Worm (Caenorhabditis elegans): ENCODE measurements around the gene sre-47.
A peak's percentile ranks its signal among the peaks of the same experiment; 100 is the strongest.
"Not testable (repeated sequence)": the region's sequence is repeated elsewhere in the genome, so short reads cannot be mapped to it uniquely, and the experiment has no call there.

The sre-47 gene

DNA sequence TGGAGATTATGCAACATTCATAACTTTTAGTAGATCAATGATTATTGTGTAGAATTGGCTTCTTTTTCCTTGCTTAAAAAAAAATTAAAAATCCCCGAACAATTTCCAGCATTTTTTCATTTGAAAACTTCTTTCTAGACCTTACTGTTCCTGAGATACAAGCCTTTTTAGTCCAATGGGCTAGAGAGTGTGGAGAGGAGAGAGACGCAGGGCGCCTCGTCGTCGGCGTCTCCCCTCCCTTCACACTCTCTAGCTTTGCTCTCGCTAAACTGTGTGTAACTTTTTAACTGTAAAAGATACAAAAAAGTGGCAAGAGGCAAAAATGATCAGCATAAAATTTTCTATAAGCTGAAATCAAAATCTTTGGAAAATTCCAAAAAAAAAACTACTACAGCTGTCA is 20.7 kb upstream of the sre-47 start:
- TF ChIP-seq odd-2 (tag; optimal IDR thresholded peaks at IDR 0.05) (no peak), fax-1 (tag; optimal IDR thresholded peaks at IDR 0.05) (no peak), dve-1 (tag; optimal IDR thresholded peaks at IDR 0.05) (no peak), ama-1 (optimal IDR thresholded peaks at IDR 0.05) (no peak)

DNA sequence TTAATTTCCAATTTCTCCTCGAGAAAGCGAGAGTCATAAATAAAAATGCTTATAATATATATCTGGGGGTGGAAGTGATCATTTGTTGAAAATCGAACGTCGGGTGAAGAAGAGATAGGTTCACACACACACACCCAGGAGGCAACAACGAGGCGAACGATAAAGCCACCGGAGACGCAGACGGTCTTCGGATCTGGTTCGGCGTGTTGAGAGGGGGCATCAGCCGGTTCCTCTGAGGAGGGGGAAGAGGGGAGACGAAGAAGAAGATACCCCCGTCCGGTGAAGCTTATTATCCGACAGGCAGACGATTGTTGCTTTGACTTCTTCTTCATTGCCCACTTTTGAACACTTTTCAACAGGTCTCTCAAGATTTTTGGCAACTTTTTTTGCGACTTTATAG is 20.3 kb upstream of the sre-47 start:
- TF ChIP-seq che-1 (tag; optimal IDR thresholded peaks at IDR 0.05) = no peak
- TF ChIP-seq ceh-31 (tag; optimal IDR thresholded peaks at IDR 0.05) = peak; percentile 21

DNA sequence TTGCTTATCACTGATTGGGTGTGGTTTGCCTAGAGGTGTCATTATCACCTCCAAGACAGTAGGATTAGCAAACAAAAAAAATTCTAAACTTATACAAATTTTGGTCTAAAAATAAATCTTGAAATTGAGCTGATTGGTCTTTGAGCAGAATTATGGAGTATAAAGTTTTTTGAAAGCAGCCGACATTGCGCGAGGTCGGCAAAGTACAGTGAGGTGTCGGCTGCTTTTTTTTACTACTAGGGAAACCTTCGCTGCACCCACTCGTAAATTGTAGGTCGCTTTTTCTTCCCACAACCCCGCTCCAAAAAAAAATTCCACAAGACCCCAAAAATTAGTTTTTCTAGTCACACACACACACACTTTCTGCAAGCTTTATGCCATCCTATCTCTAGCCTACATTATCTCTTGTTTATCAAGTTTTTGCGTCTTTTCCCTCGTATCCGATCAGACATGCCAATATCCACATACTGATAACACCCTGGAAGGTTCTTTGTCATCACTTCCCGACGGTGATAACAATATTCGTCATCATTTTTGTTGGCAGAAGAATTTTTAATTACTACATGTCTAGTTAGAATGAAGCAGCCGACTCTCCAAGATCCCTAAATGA is 19.5 kb upstream of the sre-47 start:
- no peak for TF ChIP-seq pha-2 (tag; optimal IDR thresholded peaks at IDR 0.05)
- no peak for TF ChIP-seq Y22D7AL.16 (tag; optimal IDR thresholded peaks at IDR 0.05)
- no peak for TF ChIP-seq pag-3 (tag; optimal IDR thresholded peaks at IDR 0.05; ENCODE audit: borderline replicate concordance)
- TF ChIP-seq lim-6 (tag; optimal IDR thresholded peaks at IDR 0.05) = no peak
- no peak for TF ChIP-seq sox-2 (GFP tag; IDR thresholded peaks at IDR 0.05)
- TF ChIP-seq nfya-1 (tag; optimal IDR thresholded peaks at IDR 0.05) = no peak
- TF ChIP-seq ceh-34 (tag; optimal IDR thresholded peaks at IDR 0.05) = no peak
- no peak for TF ChIP-seq fkh-6 (tag; optimal IDR thresholded peaks at IDR 0.05)
- TF ChIP-seq fax-1 (tag; optimal IDR thresholded peaks at IDR 0.05) = no peak
- TF ChIP-seq pat-9 (tag; optimal IDR thresholded peaks at IDR 0.05) = no peak
- TF ChIP-seq zip-5 (tag; optimal IDR thresholded peaks at IDR 0.05) = no peak
- TF ChIP-seq pax-1 (tag; optimal IDR thresholded peaks at IDR 0.05) = no peak
- TF ChIP-seq ceh-30 (tag; optimal IDR thresholded peaks at IDR 0.05) = no peak
- no peak for TF ChIP-seq ahr-1 (tag; optimal IDR thresholded peaks at IDR 0.05)
- no peak for TF ChIP-seq lin-11 (tag; optimal IDR thresholded peaks at IDR 0.05)
- TF ChIP-seq ttx-3 (tag; optimal IDR thresholded peaks at IDR 0.05) = no peak

DNA sequence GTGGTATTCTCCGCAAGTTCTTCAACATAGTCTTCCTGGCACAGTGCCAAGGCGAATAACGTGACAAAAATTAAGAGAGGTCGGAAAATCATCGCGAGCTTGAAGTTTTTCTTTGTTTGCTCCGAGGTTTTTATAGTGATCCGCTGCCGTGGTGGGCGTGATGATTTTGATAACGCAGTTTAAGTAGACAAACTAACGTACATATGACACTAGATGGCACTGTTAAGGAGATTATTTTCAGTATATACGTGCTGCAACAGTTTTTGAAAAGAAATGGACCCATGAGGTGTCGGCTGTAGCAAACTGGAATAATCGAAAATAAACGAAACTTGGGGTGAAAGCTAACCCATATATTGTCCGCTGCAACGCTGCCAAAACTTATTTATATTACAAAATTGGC is 17.7 kb upstream of the sre-47 start, which contains the start of gene F01D5.5:
Gene F01D5.5 (minus strand): TSS at position 101 of the 400 bp plus-strand sequence.
- TF ChIP-seq dve-1 (tag; optimal IDR thresholded peaks at IDR 0.05) (no peak), pat-9 (tag; optimal IDR thresholded peaks at IDR 0.05) (no peak), pha-2 (tag; optimal IDR thresholded peaks at IDR 0.05) (no peak), sdc-2 (tag; optimal IDR thresholded peaks at IDR 0.05) (no peak), ceh-48 (tag; optimal IDR thresholded peaks at IDR 0.05) (no peak), nfya-1 (tag; optimal IDR thresholded peaks at IDR 0.05) (no peak), hlh-6 (tag; optimal IDR thresholded peaks at IDR 0.05) (no peak)

DNA sequence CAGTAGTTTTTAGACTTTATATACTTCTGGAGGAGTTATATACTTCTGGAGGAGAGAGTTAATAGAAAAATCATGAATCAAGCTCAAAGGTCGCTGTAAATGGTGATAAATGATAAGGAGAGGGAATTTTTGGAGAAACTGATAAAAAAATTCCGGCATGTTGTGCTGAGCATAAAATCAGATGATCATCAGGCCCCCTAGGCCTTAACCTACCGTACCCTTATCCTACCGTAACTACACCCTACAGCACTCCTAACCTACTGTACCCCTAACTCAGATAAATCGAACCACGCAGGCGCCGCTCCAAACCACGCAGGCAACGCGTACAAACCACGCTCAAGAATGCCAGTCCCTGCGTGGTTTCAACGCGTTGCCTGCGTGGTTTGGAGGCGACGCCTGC is 15.6 kb upstream of the sre-47 start, which contains the start of gene F01D5.3:
Gene F01D5.3 (minus strand): TSS at position 101 of the 400 bp plus-strand sequence.
- TF ChIP-seq zip-5 (tag; optimal IDR thresholded peaks at IDR 0.05); madf-2 (tag; optimal IDR thresholded peaks at IDR 0.05); unc-55 (GFP tag; optimal IDR thresholded peaks at IDR 0.05): not testable (repeated sequence)

DNA sequence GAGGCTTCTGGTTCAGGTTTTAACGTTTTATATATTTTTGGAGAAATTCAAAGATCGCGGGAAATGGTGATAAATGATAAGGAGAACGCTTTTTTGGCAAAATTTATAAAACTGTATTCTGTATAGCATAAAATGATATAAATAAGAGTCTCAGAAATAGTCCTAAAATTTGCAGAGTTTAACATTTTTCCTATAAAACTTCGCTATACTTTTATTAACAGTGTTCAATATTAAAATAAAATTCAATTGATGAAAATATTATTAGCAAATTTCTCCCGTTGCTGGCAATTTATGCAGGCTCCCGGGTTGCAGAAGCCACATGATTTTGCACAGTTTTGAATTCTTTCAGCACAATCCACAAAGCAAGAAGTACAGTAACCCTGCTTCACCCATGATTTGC is 14.5 kb upstream of the sre-47 start, which contains the start of gene F01D5.2:
Gene F01D5.2 (minus strand): TSS at position 101 of the 400 bp plus-strand sequence.
- TF ChIP-seq K09A11.1 (tag; optimal IDR thresholded peaks at IDR 0.05; ENCODE audit: insufficient read depth) = no peak
- TF ChIP-seq ceh-45 (GFP tag; IDR thresholded peaks at IDR 0.05) = no peak
- no peak for TF ChIP-seq ceh-18 (tag; optimal IDR thresholded peaks at IDR 0.05)
- no peak for TF ChIP-seq ets-4 (tag; optimal IDR thresholded peaks at IDR 0.05)
- no peak for TF ChIP-seq tbx-2 (tag; optimal IDR thresholded peaks at IDR 0.05)
- no peak for TF ChIP-seq Y22D7AL.16 (tag; optimal IDR thresholded peaks at IDR 0.05)
- no peak for TF ChIP-seq elt-4 (tag; optimal IDR thresholded peaks at IDR 0.05)
- TF ChIP-seq C08G9.2 (tag; optimal IDR thresholded peaks at IDR 0.05) = no peak
- no peak for TF ChIP-seq fkh-10 (GFP tag; optimal IDR thresholded peaks at IDR 0.05)
- TF ChIP-seq ceh-34 (tag; optimal IDR thresholded peaks at IDR 0.05) = no peak
- TF ChIP-seq unc-42 (tag; optimal IDR thresholded peaks at IDR 0.05) = no peak

All from whole organism, late embryonic.